Worm (Caenorhabditis elegans): Measurements from ENCODE around the gene T24B8.4.

DNA sequence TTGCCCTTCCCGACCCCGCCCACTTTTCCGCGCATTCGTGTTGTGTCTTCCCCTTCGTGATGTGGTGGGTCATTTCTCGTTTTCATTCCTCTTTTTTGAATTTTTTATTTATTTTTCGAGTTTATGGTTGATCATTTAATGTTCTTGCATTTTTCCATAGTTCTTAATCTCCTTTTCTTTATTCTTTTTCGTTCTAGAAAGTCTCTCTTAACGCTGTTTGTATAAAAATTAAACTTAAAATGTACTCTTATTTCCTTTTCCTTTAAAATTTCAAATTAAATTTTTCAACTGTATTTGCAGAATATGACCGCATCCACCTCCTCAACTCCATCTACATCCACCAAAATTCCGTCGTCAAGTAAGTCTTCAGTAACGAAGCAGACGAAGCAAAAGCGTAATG, 15.7 kb upstream of the T24B8.4 start, which contains the start of gene hlh-3:
- TF ChIP-seq elt-3 (tag; optimal IDR thresholded peaks at IDR 0.05), result no peak
- TF ChIP-seq nhr-28 (tag; optimal IDR thresholded peaks at IDR 0.05), result no peak
- no peak for TF ChIP-seq elt-2 (tag; optimal IDR thresholded peaks at IDR 0.05)
- no peak for TF ChIP-seq skn-1 (tag; optimal IDR thresholded peaks at IDR 0.05)
- TF ChIP-seq ztf-11 (tag; optimal IDR thresholded peaks at IDR 0.05), result no peak
- no peak for TF ChIP-seq nhr-12 (tag; optimal IDR thresholded peaks at IDR 0.05)

Data from whole organism, L3 larva.